Worm (Caenorhabditis elegans): Measurements from ENCODE around the gene F20H11.1.
"Not testable (repeated sequence)": the region's sequence is repeated elsewhere in the genome, so short reads cannot be mapped to it uniquely, and the experiment has no call there.

DNA sequence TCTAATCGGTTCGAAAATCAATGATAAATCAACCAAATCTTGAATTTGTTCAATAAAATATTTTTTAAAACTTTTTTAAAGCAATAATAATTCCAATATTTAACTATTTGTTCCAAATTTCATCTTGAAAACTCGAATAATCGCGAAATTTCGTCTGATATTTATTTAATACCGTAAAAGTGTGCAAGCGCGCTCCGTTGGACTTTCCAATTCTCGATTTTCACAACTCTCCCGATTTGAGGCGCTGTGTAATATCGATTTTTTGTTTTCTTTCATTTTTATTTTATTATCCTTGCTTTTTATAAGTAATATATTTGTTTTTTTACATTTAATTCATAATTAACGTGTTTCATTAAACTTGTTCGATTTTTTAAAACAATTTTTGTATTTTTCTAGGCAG lies 35.9 kb upstream of the F20H11.1 start:
- TF ChIP-seq sdz-38 (tag; optimal IDR thresholded peaks at IDR 0.05); pbrm-1 (GFP tag; IDR thresholded peaks at IDR 0.05); F22D6.2 (tag; optimal IDR thresholded peaks at IDR 0.05); B0035.1 (tag; optimal IDR thresholded peaks at IDR 0.05); cebp-2 (GFP tag; IDR thresholded peaks at IDR 0.05); snpc-4 (GFP tag; optimal IDR thresholded peaks at IDR 0.05); snpc-4 (tag; optimal IDR thresholded peaks at IDR 0.05); nhr-90 (tag; optimal IDR thresholded peaks at IDR 0.05): not testable (repeated sequence)
